Worm (Caenorhabditis elegans) whole organism, mixed stage, embryonic: Measurements from ENCODE around the gene K02B7.3.

Experiments
- M03D4.4 ChIP-seq: sonication (generic microtip); optimal IDR thresholded peaks from 2 replicates; lab custom pipeline; 2017; ENCODE audit warnings: mild to moderate bottlenecking, missing genetic modification characterization, missing compliant biosample characterization
- bed-3 ChIP-seq: fragments of 200-800 bp; sonication (Bioruptor generic); optimal IDR thresholded peaks from 3 replicates; lab custom pipeline; 2018; ENCODE audit warnings: mild to moderate bottlenecking, missing genetic modification characterization, moderate library complexity, missing compliant biosample characterization
- blmp-1 ChIP-seq: fragments of 150-350 bp; optimal IDR thresholded peaks from 2 replicates; lab custom pipeline; 2014; ENCODE audit warnings: missing biosample characterization, missing genetic modification characterization
- ceh-39 ChIP-seq: fragments of 150-350 bp; optimal IDR thresholded peaks from 2 replicates; lab custom pipeline; 2014; ENCODE audit warnings: missing biosample characterization, missing genetic modification characterization
- ceh-43 ChIP-seq: fragments of 200-800 bp; sonication (Bioruptor generic); optimal IDR thresholded peaks from 2 replicates; lab custom pipeline; 2018; ENCODE audit warnings: mild to moderate bottlenecking, missing genetic modification characterization, moderate library complexity, missing compliant biosample characterization
- ceh-83 ChIP-seq: fragments of 200-800 bp; sonication (Bioruptor generic); optimal IDR thresholded peaks from 2 replicates; lab custom pipeline; 2018; ENCODE audit warnings: mild to moderate bottlenecking, missing genetic modification characterization, missing compliant biosample characterization
- cnd-1 ChIP-seq: fragments of 200-800 bp; sonication (Bioruptor generic); optimal IDR thresholded peaks from 2 replicates; lab custom pipeline; 2018; ENCODE audit warnings: mild to moderate bottlenecking, missing genetic modification characterization, missing compliant biosample characterization
- drap-1 ChIP-seq: fragments of 200-800 bp; sonication (Bioruptor generic); optimal IDR thresholded peaks from 3 replicates; lab custom pipeline; 2018; ENCODE audit warnings: mild to moderate bottlenecking, missing genetic modification characterization, missing compliant biosample characterization
- elt-1 ChIP-seq: sonication (generic microtip); optimal IDR thresholded peaks from 2 replicates; lab custom pipeline; 2017; ENCODE audit warnings: missing genetic modification characterization, mild to moderate bottlenecking, missing compliant biosample characterization, antibody characterized with exemption, moderate library complexity, borderline replicate concordance; ENCODE audit not compliant: insufficient read depth
- flh-1 ChIP-seq: fragments of 200-800 bp; sonication (Bioruptor generic); optimal IDR thresholded peaks from 2 replicates; lab custom pipeline; 2018; ENCODE audit warnings: mild to moderate bottlenecking, missing genetic modification characterization, moderate library complexity, missing compliant biosample characterization
- lin-13 ChIP-seq: fragments of 150-350 bp; optimal IDR thresholded peaks from 2 replicates; lab custom pipeline; 2014; ENCODE audit warnings: missing biosample characterization, missing genetic modification characterization
- lin-32 ChIP-seq: fragments of 200-800 bp; sonication (Bioruptor generic); optimal IDR thresholded peaks from 2 replicates; lab custom pipeline; 2018; ENCODE audit warnings: mild to moderate bottlenecking, missing genetic modification characterization, missing compliant biosample characterization
- lsy-2 ChIP-seq: fragments of 150-350 bp; optimal IDR thresholded peaks from 2 replicates; lab custom pipeline; 2014; ENCODE audit warnings: missing biosample characterization, missing genetic modification characterization
- mab-5 ChIP-seq: fragments of 150-350 bp; optimal IDR thresholded peaks from 2 replicates; lab custom pipeline; 2014; ENCODE audit warnings: missing biosample characterization, missing genetic modification characterization
- mep-1 ChIP-seq: fragments of 150-350 bp; optimal IDR thresholded peaks from 2 replicates; lab custom pipeline; 2017; ENCODE audit warnings: missing biosample characterization, missing genetic modification reagents, missing genetic modification characterization, inconsistent platforms
- mls-2 ChIP-seq: sonication (generic microtip); optimal IDR thresholded peaks from 2 replicates; lab custom pipeline; 2016; ENCODE audit warnings: mild to moderate bottlenecking, missing genetic modification characterization, moderate library complexity, missing compliant biosample characterization
- nhr-12 ChIP-seq: fragments of 150-350 bp; optimal IDR thresholded peaks from 2 replicates; lab custom pipeline; 2014; ENCODE audit warnings: missing biosample characterization, missing genetic modification characterization
- nhr-2 ChIP-seq: fragments of 150-350 bp; optimal IDR thresholded peaks from 2 replicates; lab custom pipeline; 2014; ENCODE audit warnings: missing biosample characterization, missing genetic modification characterization
- nhr-28 ChIP-seq: fragments of 150-350 bp; optimal IDR thresholded peaks from 2 replicates; lab custom pipeline; 2014; ENCODE audit warnings: missing biosample characterization, missing genetic modification characterization
- nhr-76 ChIP-seq: sonication (generic microtip); optimal IDR thresholded peaks from 2 replicates; lab custom pipeline; 2017; ENCODE audit warnings: missing biosample characterization, missing genetic modification characterization
- pha-4 ChIP-seq: fragments of 150-350 bp; optimal IDR thresholded peaks from 2 replicates; lab custom pipeline; 2018; ENCODE audit warnings: missing biosample characterization, missing genetic modification reagents, missing genetic modification characterization
- snpc-4 ChIP-seq: fragments of 150-350 bp; optimal IDR thresholded peaks from 2 replicates; lab custom pipeline; 2014; ENCODE audit warnings: missing biosample characterization, missing genetic modification characterization
- sptf-1 ChIP-seq: sonication (generic microtip); optimal IDR thresholded peaks from 2 replicates; lab custom pipeline; 2017; ENCODE audit warnings: mild to moderate bottlenecking, missing genetic modification characterization, moderate library complexity, missing compliant biosample characterization
- tbx-8 ChIP-seq: fragments of 200-800 bp; sonication (Bioruptor generic); optimal IDR thresholded peaks from 2 replicates; lab custom pipeline; 2018; ENCODE audit warnings: mild to moderate bottlenecking, missing genetic modification characterization, moderate library complexity, missing compliant biosample characterization
- unc-120 ChIP-seq: sonication (generic microtip); optimal IDR thresholded peaks from 2 replicates; lab custom pipeline; 2017; ENCODE audit warnings: missing genetic modification characterization, missing compliant biosample characterization; ENCODE audit not compliant: poor library complexity, severe bottlenecking
- unc-39 ChIP-seq: fragments of 150-350 bp; optimal IDR thresholded peaks from 2 replicates; lab custom pipeline; 2014; ENCODE audit warnings: missing biosample characterization, missing genetic modification characterization
- unc-62 ChIP-seq: fragments of 150-350 bp; optimal IDR thresholded peaks from 2 replicates; lab custom pipeline; 2014; ENCODE audit warnings: missing biosample characterization, missing genetic modification reagents, missing genetic modification characterization
- zip-8 ChIP-seq: fragments of 150-350 bp; optimal IDR thresholded peaks from 2 replicates; lab custom pipeline; 2014; ENCODE audit warnings: missing biosample characterization, missing genetic modification characterization
- ztf-11 ChIP-seq: fragments of 150-350 bp; optimal IDR thresholded peaks from 2 replicates; lab custom pipeline; 2014; ENCODE audit warnings: missing biosample characterization, missing genetic modification characterization

Gene K02B7.3

ce11 chrII:14695201-14695600 is at the start of gene K02B7.3:
Gene K02B7.3 (minus strand): TSS chrII:14695301.
- TF ChIP-seq bed-3: no peak
- TF ChIP-seq, all 35 proteins: peak for 0

ce11 chrII:14739143-14739542 is 44.0 kb upstream of the K02B7.3 start, which contains the start of gene npr-34:
Gene npr-34 (minus strand): TSS chrII:14739243.
- TF ChIP-seq drap-1 (GFP tag; lab: Kevin White, UChicago) (no peak), zip-8 (tag; lab: Kevin White, UChicago) (no peak), cnd-1 (tag; lab: Kevin White, UChicago) (no peak), tbx-8 (GFP tag; lab: Kevin White, UChicago) (no peak), lin-13 (tag; lab: Kevin White, UChicago) (no peak), nhr-76 (tag; lab: Kevin White, UChicago) (no peak), ceh-43 (GFP tag; lab: Kevin White, UChicago) (no peak), lsy-2 (tag; lab: Kevin White, UChicago) (no peak)

ce11 chrII:14733424-14733823 is 38.3 kb upstream of the K02B7.3 start, which contains the start of gene glna-1:
Gene glna-1 (minus strand): TSS chrII:14733524.
- TF ChIP-seq sptf-1 (tag; lab: Kevin White, UChicago) (no peak), ceh-43 (GFP tag; lab: Kevin White, UChicago) (no peak), ceh-39 (tag; lab: Kevin White, UChicago) (no peak), flh-1 (no peak), nhr-12 (tag; lab: Kevin White, UChicago) (no peak), tbx-8 (GFP tag; lab: Kevin White, UChicago) (no peak), nhr-2 (tag; lab: Kevin White, UChicago) (no peak), ztf-11 (tag; lab: Kevin White, UChicago) (no peak), drap-1 (GFP tag; lab: Kevin White, UChicago) (no peak), snpc-4 (tag; lab: Kevin White, UChicago) (no peak), bed-3 (no peak), ceh-83 (GFP tag; lab: Kevin White, UChicago) (no peak), mls-2 (tag; lab: Kevin White, UChicago) (no peak), lsy-2 (tag; lab: Kevin White, UChicago) (no peak), mep-1 (tag; lab: Kevin White, UChicago) (no peak), unc-39 (tag; lab: Kevin White, UChicago) (no peak), lin-32 (GFP tag; lab: Kevin White, UChicago) (no peak)

- no peak for TF ChIP-seq blmp-1
- TF ChIP-seq nhr-28 (tag; lab: Kevin White, UChicago): no peak
- no peak for TF ChIP-seq ceh-83 (GFP tag; lab: Kevin White, UChicago)
- TF ChIP-seq nhr-76 (tag; lab: Kevin White, UChicago): no peak
- no peak for TF ChIP-seq ztf-11 (tag; lab: Kevin White, UChicago)
- TF ChIP-seq elt-1 (tag; lab: Kevin White, UChicago): no peak
- no peak for TF ChIP-seq lin-32 (GFP tag; lab: Kevin White, UChicago)
- TF ChIP-seq mab-5 (tag; lab: Kevin White, UChicago): no peak
Measured at ce11 chrII:14728119-14728518, 33.0 kb upstream of the K02B7.3 start.

ce11 chrII:14706479-14706878 is 11.4 kb upstream of the K02B7.3 start:
- TF ChIP-seq unc-120: no peak
- TF ChIP-seq pha-4: no peak

ce11 chrII:14705956-14706355 is 10.9 kb upstream of the K02B7.3 start:
- TF ChIP-seq nhr-2 (tag; lab: Kevin White, UChicago) (peak; percentile 93), elt-1 (tag; lab: Kevin White, UChicago) (peak; percentile 63), pha-4 (no peak), unc-62 (peak; percentile 68), sptf-1 (tag; lab: Kevin White, UChicago) (no peak)

- no peak for TF ChIP-seq M03D4.4 (tag; lab: Kevin White, UChicago)
- TF ChIP-seq pha-4: no peak
- no peak for TF ChIP-seq mab-5 (tag; lab: Kevin White, UChicago)
- no peak for TF ChIP-seq blmp-1
- TF ChIP-seq lin-32 (GFP tag; lab: Kevin White, UChicago): no peak
- TF ChIP-seq, all 35 proteins: peak for 0
Measured at ce11 chrII:14705215-14705614, 10.1 kb upstream of the K02B7.3 start, which contains the start of gene C09F9.2. Gene C09F9.2 (plus strand): TSS chrII:14705515.
